Worm (Caenorhabditis elegans): ENCODE results near the gene C02B8.6.

Gene C02B8.6

ce11 chrX:8084669-8085068 is 51.5 kb downstream of the C02B8.6 start:
- TF ChIP-seq mxl-1 (tag; optimal IDR thresholded peaks at IDR 0.05) (no peak), mel-28 (tag; optimal IDR thresholded peaks at IDR 0.05; ENCODE audit: borderline replicate concordance) (no peak), lir-1 (GFP tag; conservative IDR thresholded peaks at IDR 0.05) (no peak), B0035.1 (tag; optimal IDR thresholded peaks at IDR 0.05) (no peak), ztf-22 (GFP tag; optimal IDR thresholded peaks at IDR 0.05) (no peak), unc-130 (GFP tag; optimal IDR thresholded peaks at IDR 0.05) (no peak), nfya-2 (GFP tag; IDR thresholded peaks at IDR 0.05) (no peak), aptf-3 (GFP tag; IDR thresholded peaks at IDR 0.05) (no peak), akir-1 (GFP tag; optimal IDR thresholded peaks at IDR 0.05) (no peak), hmg-1.2 (GFP tag; IDR thresholded peaks at IDR 0.05) (no peak), Y53G8AR.9 (GFP tag; conservative IDR thresholded peaks at IDR 0.05) (no peak), chd-7 (tag; optimal IDR thresholded peaks at IDR 0.05) (no peak), Y79H2A.3 (GFP tag; conservative IDR thresholded peaks at IDR 0.05) (no peak), attf-3 (GFP tag; conservative IDR thresholded peaks at IDR 0.05) (no peak), zfh-2 (GFP tag; conservative IDR thresholded peaks at IDR 0.05) (no peak), repo-1 (tag; optimal IDR thresholded peaks at IDR 0.05) (no peak)

ce11 chrX:8083919-8084318 is 52.2 kb downstream of the C02B8.6 start, which contains the start of gene K07E3.4:
Gene K07E3.4, minus strand, starts transcription at chrX:8084018.
- no peak for TF ChIP-seq let-526 (GFP tag; IDR thresholded peaks at IDR 0.05)
- TF ChIP-seq dox-1 (GFP tag; IDR thresholded peaks at IDR 0.05): peak; percentile 63; the same call in 1 of the 2 replicates
- TF ChIP-seq hmg-20 (GFP tag; IDR thresholded peaks at IDR 0.05): no peak
- peak; percentile 47; the same call in 1 of the 2 replicates for TF ChIP-seq lir-1 (GFP tag; conservative IDR thresholded peaks at IDR 0.05)
- no peak for TF ChIP-seq madf-3 (GFP tag; IDR thresholded peaks at IDR 0.05)
- TF ChIP-seq madf-10 (tag; optimal IDR thresholded peaks at IDR 0.05): peak; percentile 22
- no peak for TF ChIP-seq egl-44 (GFP tag; IDR thresholded peaks at IDR 0.05)
- no peak for TF ChIP-seq Y67H2A.10 (GFP tag; conservative IDR thresholded peaks at IDR 0.05)
- no peak for TF ChIP-seq snpc-1.1 (tag; optimal IDR thresholded peaks at IDR 0.05; ENCODE audit: insufficient read depth)
- TF ChIP-seq rcor-1 (GFP tag; IDR thresholded peaks at IDR 0.05): no peak
- no peak for TF ChIP-seq sptf-2 (GFP tag; optimal IDR thresholded peaks at IDR 0.05)
- TF ChIP-seq ekl-4 (GFP tag; IDR thresholded peaks at IDR 0.05): no peak
- no peak for TF ChIP-seq unc-130 (GFP tag; optimal IDR thresholded peaks at IDR 0.05)
- no peak for TF ChIP-seq F37B4.10 (GFP tag; IDR thresholded peaks at IDR 0.05)
- no peak for TF ChIP-seq unc-62 (GFP tag; optimal IDR thresholded peaks at IDR 0.05)
- no peak for TF ChIP-seq mes-4 (tag; optimal IDR thresholded peaks at IDR 0.05)
- TF ChIP-seq akir-1 (GFP tag; optimal IDR thresholded peaks at IDR 0.05): no peak
- 0 out of 2 replicates have a peak, but pooled peaks have one; percentile 38 for TF ChIP-seq nfyb-1 (GFP tag; IDR thresholded peaks at IDR 0.05)
- TF ChIP-seq dpl-1 (GFP tag; optimal IDR thresholded peaks at IDR 0.05): no peak
- TF ChIP-seq attf-3 (GFP tag; conservative IDR thresholded peaks at IDR 0.05): no peak
- peak; percentile 48; the same call in 1 of the 2 replicates for TF ChIP-seq C06A6.2 (GFP tag; conservative IDR thresholded peaks at IDR 0.05)
- TF ChIP-seq atf-7 (tag; optimal IDR thresholded peaks at IDR 0.05): peak; percentile 54
- no peak for TF ChIP-seq F39B2.1 (GFP tag; IDR thresholded peaks at IDR 0.05)
- TF ChIP-seq ztf-22 (GFP tag; optimal IDR thresholded peaks at IDR 0.05): peak; percentile 77
- TF ChIP-seq B0261.1 (tag; optimal IDR thresholded peaks at IDR 0.05): no peak
- no peak for TF ChIP-seq snpc-1.3 (tag; optimal IDR thresholded peaks at IDR 0.05; ENCODE audit: insufficient read depth)
- TF ChIP-seq ztf-28 (GFP tag; IDR thresholded peaks at IDR 0.05): no peak
- peak; percentile 9 for TF ChIP-seq ZK185.1 (tag; optimal IDR thresholded peaks at IDR 0.05; ENCODE audit: poor library complexity, severe bottlenecking)
- no peak for TF ChIP-seq him-1 (tag; optimal IDR thresholded peaks at IDR 0.05)
- peak; percentile 70 for TF ChIP-seq ztf-26 (tag; optimal IDR thresholded peaks at IDR 0.05)
- no peak for TF ChIP-seq hrde-1 (tag; optimal IDR thresholded peaks at IDR 0.05; ENCODE audit: borderline replicate concordance)
- TF ChIP-seq gei-17 (GFP tag; optimal IDR thresholded peaks at IDR 0.05): peak; percentile 44
- peak; percentile 33 for TF ChIP-seq nhr-90 (tag; optimal IDR thresholded peaks at IDR 0.05)
- no peak for TF ChIP-seq dpff-1 (tag; optimal IDR thresholded peaks at IDR 0.05)
- TF ChIP-seq hlh-26 (GFP tag; conservative IDR thresholded peaks at IDR 0.05): no peak
- no peak for TF ChIP-seq T26A5.8 (tag; optimal IDR thresholded peaks at IDR 0.05)
- peak; percentile 19 for TF ChIP-seq tlf-1 (GFP tag; optimal IDR thresholded peaks at IDR 0.05)
